Worm (Caenorhabditis elegans): Measurements from ENCODE around the gene ZK1067.3.

The ZK1067.3 gene

DNA sequence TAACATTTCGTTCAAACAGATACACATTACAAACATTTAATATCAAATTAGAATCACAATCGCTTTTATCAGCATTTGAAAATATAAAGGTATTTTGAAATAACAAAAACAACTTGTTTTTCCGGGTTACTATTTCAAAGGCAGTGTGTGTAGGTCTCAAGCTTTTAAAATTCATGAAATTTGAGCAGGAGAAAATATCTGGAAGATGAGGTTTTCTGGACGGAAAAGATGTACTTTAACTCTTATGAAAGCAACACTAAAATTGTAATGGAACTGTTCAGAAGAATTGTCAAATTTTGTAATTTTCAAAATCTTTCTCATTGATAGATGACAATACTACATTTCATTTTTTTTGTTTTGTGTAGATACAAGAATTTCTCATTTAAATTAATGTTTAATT is 35.5 kb downstream of the ZK1067.3 start:
- no peak for TF ChIP-seq flh-1 (GFP tag; optimal IDR thresholded peaks at IDR 0.05)
- no peak for TF ChIP-seq sptf-1 (tag; optimal IDR thresholded peaks at IDR 0.05)
- TF ChIP-seq bed-3 (GFP tag; optimal IDR thresholded peaks at IDR 0.05) = no peak
- no peak for TF ChIP-seq unc-39 (tag; optimal IDR thresholded peaks at IDR 0.05)
- TF ChIP-seq ceh-83 (GFP tag; optimal IDR thresholded peaks at IDR 0.05) = peak; percentile 52
- TF ChIP-seq snpc-4 (tag; optimal IDR thresholded peaks at IDR 0.05) = no peak
- no peak for TF ChIP-seq pha-4 (tag; optimal IDR thresholded peaks at IDR 0.05)
- no peak for TF ChIP-seq zip-8 (tag; optimal IDR thresholded peaks at IDR 0.05)

DNA sequence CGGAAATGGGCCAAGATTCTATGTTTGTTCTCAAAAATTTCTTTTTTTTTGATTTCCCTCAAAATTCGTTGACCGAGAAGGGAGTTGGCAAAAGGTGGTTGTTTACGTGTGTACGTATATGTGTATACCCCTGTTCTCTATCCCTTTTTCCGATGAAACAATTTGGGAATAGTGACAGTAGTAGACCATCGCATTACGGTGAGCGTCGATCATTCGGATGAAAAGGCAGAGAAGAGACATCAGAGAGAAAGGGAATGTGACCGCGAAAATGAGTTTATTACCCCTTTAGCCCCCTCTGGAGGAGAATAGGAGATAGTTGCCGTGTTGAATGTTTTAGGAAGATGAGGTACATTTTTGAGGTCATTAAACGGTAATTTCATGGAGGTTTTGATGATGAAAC is 37.0 kb downstream of the ZK1067.3 start:
- TF ChIP-seq ceh-83 (GFP tag; optimal IDR thresholded peaks at IDR 0.05) (no peak), blmp-1 (tag; optimal IDR thresholded peaks at IDR 0.05) (peak; percentile 34), ham-2 (GFP tag; optimal IDR thresholded peaks at IDR 0.05) (peak; percentile 29)

ce11 chrII:9261403-9261802 is 38.3 kb downstream of the ZK1067.3 start:
- TF ChIP-seq ces-1 (GFP tag; optimal IDR thresholded peaks at IDR 0.05) = peak; percentile 78
- no peak for TF ChIP-seq unc-39 (tag; optimal IDR thresholded peaks at IDR 0.05)
- TF ChIP-seq ztf-11 (tag; optimal IDR thresholded peaks at IDR 0.05) = no peak
- no peak for TF ChIP-seq lsy-2 (tag; optimal IDR thresholded peaks at IDR 0.05)
- TF ChIP-seq lin-32 (GFP tag; optimal IDR thresholded peaks at IDR 0.05) = peak; percentile 23
- no peak for TF ChIP-seq pha-4 (tag; optimal IDR thresholded peaks at IDR 0.05)
- no peak for TF ChIP-seq nhr-12 (tag; optimal IDR thresholded peaks at IDR 0.05)

ce11 chrII:9261931-9262562 is 39.0 kb downstream of the ZK1067.3 start, which contains the start of gene aqp-2:
Gene aqp-2 (minus strand): TSS chrII:9261981.
- TF ChIP-seq nhr-28 (tag; optimal IDR thresholded peaks at IDR 0.05) = no peak
- TF ChIP-seq bed-3 (GFP tag; optimal IDR thresholded peaks at IDR 0.05) = no peak
- TF ChIP-seq flh-1 (GFP tag; optimal IDR thresholded peaks at IDR 0.05) = no peak
- no peak for TF ChIP-seq cnd-1 (tag; optimal IDR thresholded peaks at IDR 0.05)
- no peak for TF ChIP-seq ztf-11 (tag; optimal IDR thresholded peaks at IDR 0.05)
- TF ChIP-seq pha-4 (tag; optimal IDR thresholded peaks at IDR 0.05) = no peak
- no peak for TF ChIP-seq zip-8 (tag; optimal IDR thresholded peaks at IDR 0.05)
- no peak for TF ChIP-seq ces-1 (GFP tag; optimal IDR thresholded peaks at IDR 0.05)
- no peak for TF ChIP-seq elt-3 (tag; optimal IDR thresholded peaks at IDR 0.05)
- TF ChIP-seq ceh-83 (GFP tag; optimal IDR thresholded peaks at IDR 0.05) = no peak
- TF ChIP-seq mep-1 (tag; optimal IDR thresholded peaks at IDR 0.05) = peak; percentile 25
- TF ChIP-seq unc-62 (GFP tag; optimal IDR thresholded peaks at IDR 0.05) = peak; percentile 88
- no peak for TF ChIP-seq ceh-39 (tag; optimal IDR thresholded peaks at IDR 0.05)
- TF ChIP-seq blmp-1 (tag; optimal IDR thresholded peaks at IDR 0.05) = peak; percentile 51
- TF ChIP-seq nhr-12 (tag; optimal IDR thresholded peaks at IDR 0.05) = no peak
- TF ChIP-seq lin-13 (tag; optimal IDR thresholded peaks at IDR 0.05) = no peak
- no peak for TF ChIP-seq nhr-2 (tag; optimal IDR thresholded peaks at IDR 0.05)
- no peak for TF ChIP-seq sem-2 (GFP tag; optimal IDR thresholded peaks at IDR 0.05)
- no peak for TF ChIP-seq lin-32 (GFP tag; optimal IDR thresholded peaks at IDR 0.05)
- no peak for TF ChIP-seq mab-5 (tag; optimal IDR thresholded peaks at IDR 0.05)
- peak; percentile 72 for TF ChIP-seq hlh-1 (tag; optimal IDR thresholded peaks at IDR 0.05)
- TF ChIP-seq nhr-76 (tag; optimal IDR thresholded peaks at IDR 0.05) = no peak
- no peak for TF ChIP-seq snpc-4 (tag; optimal IDR thresholded peaks at IDR 0.05)
- no peak for TF ChIP-seq elt-1 (tag; optimal IDR thresholded peaks at IDR 0.05; ENCODE audit: borderline replicate concordance, insufficient read depth)
- TF ChIP-seq unc-120 (tag; optimal IDR thresholded peaks at IDR 0.05; ENCODE audit: poor library complexity, severe bottlenecking) = peak; percentile 45
- TF ChIP-seq ceh-43 (GFP tag; optimal IDR thresholded peaks at IDR 0.05) = no peak
- no peak for TF ChIP-seq lsy-2 (tag; optimal IDR thresholded peaks at IDR 0.05)
- TF ChIP-seq unc-39 (tag; optimal IDR thresholded peaks at IDR 0.05) = no peak
- TF ChIP-seq sptf-1 (tag; optimal IDR thresholded peaks at IDR 0.05) = no peak
- TF ChIP-seq nhr-237 (tag; optimal IDR thresholded peaks at IDR 0.05) = no peak
- TF ChIP-seq tbx-8 (GFP tag; optimal IDR thresholded peaks at IDR 0.05) = no peak

- no peak for TF ChIP-seq blmp-1 (tag; optimal IDR thresholded peaks at IDR 0.05)
- TF ChIP-seq ztf-11 (tag; optimal IDR thresholded peaks at IDR 0.05) = no peak
- no peak for TF ChIP-seq ceh-43 (GFP tag; optimal IDR thresholded peaks at IDR 0.05)
- peak; percentile 61 for TF ChIP-seq tbx-8 (GFP tag; optimal IDR thresholded peaks at IDR 0.05)
- TF ChIP-seq lin-32 (GFP tag; optimal IDR thresholded peaks at IDR 0.05) = peak; percentile 32
- peak; percentile 56 for TF ChIP-seq M03D4.4 (tag; optimal IDR thresholded peaks at IDR 0.05)
- TF ChIP-seq nhr-2 (tag; optimal IDR thresholded peaks at IDR 0.05) = peak; percentile 90
- TF ChIP-seq lin-13 (tag; optimal IDR thresholded peaks at IDR 0.05) = peak; percentile 3
- no peak for TF ChIP-seq drap-1 (GFP tag; optimal IDR thresholded peaks at IDR 0.05)
- no peak for TF ChIP-seq nhr-12 (tag; optimal IDR thresholded peaks at IDR 0.05)
- no peak for TF ChIP-seq unc-39 (tag; optimal IDR thresholded peaks at IDR 0.05)
- no peak for TF ChIP-seq nhr-28 (tag; optimal IDR thresholded peaks at IDR 0.05)
- TF ChIP-seq flh-1 (GFP tag; optimal IDR thresholded peaks at IDR 0.05) = no peak
- no peak for TF ChIP-seq nhr-237 (tag; optimal IDR thresholded peaks at IDR 0.05)
- no peak for TF ChIP-seq ces-1 (GFP tag; optimal IDR thresholded peaks at IDR 0.05)
- no peak for TF ChIP-seq snpc-4 (tag; optimal IDR thresholded peaks at IDR 0.05)
- TF ChIP-seq unc-120 (tag; optimal IDR thresholded peaks at IDR 0.05; ENCODE audit: poor library complexity, severe bottlenecking) = no peak
- TF ChIP-seq sem-2 (GFP tag; optimal IDR thresholded peaks at IDR 0.05) = no peak
- no peak for TF ChIP-seq pha-4 (tag; optimal IDR thresholded peaks at IDR 0.05)
- peak; percentile 96 for TF ChIP-seq hlh-1 (tag; optimal IDR thresholded peaks at IDR 0.05)
- no peak for TF ChIP-seq ham-2 (GFP tag; optimal IDR thresholded peaks at IDR 0.05)
- TF ChIP-seq elt-3 (tag; optimal IDR thresholded peaks at IDR 0.05) = no peak
- peak; percentile 59 for TF ChIP-seq unc-62 (GFP tag; optimal IDR thresholded peaks at IDR 0.05)
- TF ChIP-seq mab-5 (tag; optimal IDR thresholded peaks at IDR 0.05) = no peak
- TF ChIP-seq ceh-83 (GFP tag; optimal IDR thresholded peaks at IDR 0.05) = no peak
- no peak for TF ChIP-seq ceh-39 (tag; optimal IDR thresholded peaks at IDR 0.05)
- TF ChIP-seq elt-1 (tag; optimal IDR thresholded peaks at IDR 0.05; ENCODE audit: borderline replicate concordance, insufficient read depth) = no peak
- no peak for TF ChIP-seq zip-8 (tag; optimal IDR thresholded peaks at IDR 0.05)
- no peak for TF ChIP-seq mep-1 (tag; optimal IDR thresholded peaks at IDR 0.05)
- peak; percentile 67 for TF ChIP-seq cnd-1 (tag; optimal IDR thresholded peaks at IDR 0.05)
- peak; percentile 49 for TF ChIP-seq mls-2 (tag; optimal IDR thresholded peaks at IDR 0.05)
These were observed 39.9 kb downstream of the ZK1067.3 start for ce11 chrII:9262845-9263402.
